Worm (Caenorhabditis elegans): ENCODE measurements around the gene srw-83.

srw-83 gene

ce11 chrV:18476090-18476489, 49.7 kb downstream of the srw-83 start, which contains the start of gene srh-179:
Gene srh-179 (plus strand): TSS chrV:18476390.
- TF ChIP-seq nhr-76 (tag; optimal IDR thresholded peaks at IDR 0.05) (no peak), ces-1 (GFP tag; optimal IDR thresholded peaks at IDR 0.05) (no peak), jun-1 (tag; optimal IDR thresholded peaks at IDR 0.05) (no peak), madf-5 (GFP tag; IDR thresholded peaks at IDR 0.05) (no peak), nhr-25 (tag; optimal IDR thresholded peaks at IDR 0.05; ENCODE audit: borderline replicate concordance, insufficient read depth) (no peak), lin-1 (GFP tag; IDR thresholded peaks at IDR 0.05) (no peak), nhr-6 (tag; optimal IDR thresholded peaks at IDR 0.05) (no peak), lin-13 (GFP tag; optimal IDR thresholded peaks at IDR 0.05) (no peak), T26A8.4 (GFP tag; IDR thresholded peaks at IDR 0.05) (no peak)
